Fruit fly (Drosophila melanogaster): ENCODE data around the gene ERR.

The ERR gene

DNA sequence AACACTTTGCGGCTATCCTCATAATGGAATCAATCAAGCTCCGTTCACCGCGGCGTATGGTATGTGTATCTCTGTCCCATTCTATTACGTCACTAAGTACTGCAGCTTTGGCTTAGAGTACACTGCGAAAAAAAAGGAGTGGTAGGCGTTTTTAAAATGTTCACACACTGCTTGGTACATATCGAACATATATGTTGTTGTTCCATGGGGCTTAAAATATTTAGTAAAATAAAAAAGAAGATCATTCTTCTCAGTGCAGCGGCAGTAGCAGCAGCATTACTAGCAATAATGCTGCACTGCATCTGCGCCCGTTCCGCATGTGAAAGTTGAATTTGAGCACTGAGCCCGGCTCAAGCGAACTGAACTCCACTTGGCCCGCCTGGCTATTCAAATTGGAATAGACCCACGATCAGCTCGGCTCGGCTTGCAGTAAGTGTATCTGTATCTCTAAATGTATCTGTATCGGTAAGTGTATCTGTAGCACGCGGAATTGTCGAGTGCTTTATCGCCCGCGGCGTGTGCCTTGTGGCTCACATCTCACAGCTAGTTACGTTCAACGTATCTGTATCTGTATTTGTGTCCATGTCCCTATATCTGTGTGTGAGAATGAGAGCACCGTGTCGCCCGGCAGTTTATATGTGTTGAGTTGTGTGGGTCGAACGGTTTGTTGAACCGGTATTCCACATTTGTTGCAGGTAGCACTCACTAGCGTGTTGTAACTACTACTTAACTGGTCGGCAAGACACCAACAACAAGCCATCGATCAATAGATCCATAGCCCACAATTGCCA lies 33.1 kb downstream of the ERR start (continued):
- TF ChIP-seq luna (GFP tag; optimal IDR thresholded peaks at IDR 0.05), result no peak
- no peak for TF ChIP-seq aop (GFP tag; IDR thresholded peaks at IDR 0.05)
- TF ChIP-seq run (tag; optimal IDR thresholded peaks at IDR 0.05), result no peak
- no peak for TF ChIP-seq Nf-YA (GFP tag; IDR thresholded peaks at IDR 0.05)
- peak; percentile 80 for TF ChIP-seq CG11504 (tag; optimal IDR thresholded peaks at IDR 0.05)
- no peak for TF ChIP-seq CG13894 (tag; optimal IDR thresholded peaks at IDR 0.05)
- peak; percentile 18 for TF ChIP-seq mam (GFP tag; optimal IDR thresholded peaks at IDR 0.05)
- peak; percentile 82 for TF ChIP-seq CG17359 (tag; optimal IDR thresholded peaks at IDR 0.05)
- no peak for TF ChIP-seq CG12104 (GFP tag; optimal IDR thresholded peaks at IDR 0.05)
- TF ChIP-seq mld (GFP tag; IDR thresholded peaks at IDR 0.05; ENCODE audit: partially characterized antibody), result no peak
- TF ChIP-seq BtbVII (GFP tag; optimal IDR thresholded peaks at IDR 0.05), result peak; percentile 42
- peak; percentile 46 for TF ChIP-seq CG30403 (GFP tag; optimal IDR thresholded peaks at IDR 0.05)
- TF ChIP-seq CG18262 (tag; optimal IDR thresholded peaks at IDR 0.05), result peak; percentile 41
- no peak for TF ChIP-seq Lpt (GFP tag; optimal IDR thresholded peaks at IDR 0.05)
- no peak for TF ChIP-seq CG33557 (GFP tag; optimal IDR thresholded peaks at IDR 0.05)
- TF ChIP-seq Ravus (GFP tag; IDR thresholded peaks at IDR 0.05), result no peak
- TF ChIP-seq Xbp1 (GFP tag; optimal IDR thresholded peaks at IDR 0.05), result peak; percentile 72
- TF ChIP-seq B-H1 (GFP tag; IDR thresholded peaks at IDR 0.05), result peak; percentile 26; the same call in 2 of the 3 replicates
- peak; percentile 54 for TF ChIP-seq pum (GFP tag; optimal IDR thresholded peaks at IDR 0.05)
- TF ChIP-seq CG3163 (GFP tag; optimal IDR thresholded peaks at IDR 0.05), result no peak
- no peak for TF ChIP-seq CG17829 (tag; optimal IDR thresholded peaks at IDR 0.05)
- peak; percentile 3 for TF ChIP-seq CG8281 (tag; optimal IDR thresholded peaks at IDR 0.05)
- TF ChIP-seq Ets97D (GFP tag; optimal IDR thresholded peaks at IDR 0.05), result no peak
- TF ChIP-seq Deaf1 (tag; optimal IDR thresholded peaks at IDR 0.05), result no peak
- TF ChIP-seq unc-4 (GFP tag; IDR thresholded peaks at IDR 0.05; ENCODE audit: partially characterized antibody), result no peak
- TF ChIP-seq Dp (GFP tag; optimal IDR thresholded peaks at IDR 0.05), result no peak
- no peak for TF ChIP-seq trh (GFP tag; optimal IDR thresholded peaks at IDR 0.05)
- TF ChIP-seq E2f2 (GFP tag; IDR thresholded peaks at IDR 0.05), result no peak
- TF ChIP-seq CG10209 (GFP tag; optimal IDR thresholded peaks at IDR 0.05), result peak; percentile 58
- TF ChIP-seq Atf3 (GFP tag; optimal IDR thresholded peaks at IDR 0.05), result peak; percentile 54
- peak; percentile 31 for TF ChIP-seq CG10274 (GFP tag; optimal IDR thresholded peaks at IDR 0.05)
- TF ChIP-seq onecut (GFP tag; IDR thresholded peaks at IDR 0.05), result peak; percentile 44; the same call in 1 of the 2 replicates
- TF ChIP-seq CG12391 (tag; optimal IDR thresholded peaks at IDR 0.05), result peak; percentile 49
- peak; percentile 33; the same call in 1 of the 2 replicates for TF ChIP-seq ssp (GFP tag; IDR thresholded peaks at IDR 0.05)
- TF ChIP-seq CG7786 (GFP tag; optimal IDR thresholded peaks at IDR 0.05), result no peak
- peak; percentile 18 for TF ChIP-seq CG4328 (GFP tag; optimal IDR thresholded peaks at IDR 0.05)
- TF ChIP-seq CG7987 (GFP tag; optimal IDR thresholded peaks at IDR 0.05), result no peak
- no peak for TF ChIP-seq CG10543 (GFP tag; optimal IDR thresholded peaks at IDR 0.05)
- TF ChIP-seq Max (GFP tag; optimal IDR thresholded peaks at IDR 0.05), result peak; percentile 29
- no peak for TF ChIP-seq CG17612 (GFP tag; IDR thresholded peaks at IDR 0.05)
- peak; percentile 84 for TF ChIP-seq Sox102F (GFP tag; optimal IDR thresholded peaks at IDR 0.05)
- TF ChIP-seq NC2α (GFP tag; optimal IDR thresholded peaks at IDR 0.05), result peak; percentile 10
- TF ChIP-seq maf-S (GFP tag; optimal IDR thresholded peaks at IDR 0.05), result no peak
- no peak for TF ChIP-seq tll (GFP tag; optimal IDR thresholded peaks at IDR 0.05)
- no peak for TF ChIP-seq amos (GFP tag; IDR thresholded peaks at IDR 0.05; ENCODE audit: partially characterized antibody)
- TF ChIP-seq CG8290 (GFP tag; optimal IDR thresholded peaks at IDR 0.05), result no peak
- no peak for TF ChIP-seq CG8290 (tag; optimal IDR thresholded peaks at IDR 0.05)
- peak; percentile 56 for TF ChIP-seq Ssrp (tag; optimal IDR thresholded peaks at IDR 0.05)
- TF ChIP-seq HHEX (GFP tag; optimal IDR thresholded peaks at IDR 0.05), result peak; percentile 58

All from whole organism, embryonic.